Worm (Caenorhabditis elegans) whole organism, L1 larva: ENCODE measurements around the gene F47C12.8.

Experiments used
- C34B4.2 ChIP-seq: sonication (generic microtip); optimal IDR thresholded peaks from 2 replicates; lab custom pipeline; 2017; ENCODE audit warnings: mild to moderate bottlenecking, missing genetic modification characterization, missing compliant biosample characterization
- aha-1 ChIP-seq: fragments of 150-350 bp; optimal IDR thresholded peaks from 2 replicates; lab custom pipeline; 2014; ENCODE audit warnings: missing biosample characterization, missing genetic modification characterization
- aly-2 ChIP-seq: fragments of 150-350 bp; optimal IDR thresholded peaks from 2 replicates; lab custom pipeline; 2014; ENCODE audit warnings: missing biosample characterization, missing genetic modification characterization
- blmp-1 ChIP-seq: fragments of 150-350 bp; optimal IDR thresholded peaks from 2 replicates; lab custom pipeline; 2014; ENCODE audit warnings: missing biosample characterization, missing genetic modification characterization
- ceh-63 ChIP-seq: fragments of 200-800 bp; sonication (Bioruptor generic); optimal IDR thresholded peaks from 2 replicates; lab custom pipeline; 2018; ENCODE audit warnings: mild to moderate bottlenecking, missing genetic modification characterization, missing compliant biosample characterization
- ceh-82 ChIP-seq, 3 experiments: fragments of 150-350 bp in 1 of 3; sonication (generic microtip) in 2 of 3; optimal IDR thresholded peaks; 2 replicates each; lab custom pipeline; 2014 to 2017; ENCODE audit warnings: missing biosample characterization in 3 of 3, missing genetic modification characterization in 3 of 3
- ceh-90 ChIP-seq: sonication (generic microtip); optimal IDR thresholded peaks from 2 replicates; lab custom pipeline; 2016; ENCODE audit warnings: missing genetic modification characterization, missing compliant biosample characterization
- dsc-1 ChIP-seq: sonication (generic microtip); optimal IDR thresholded peaks from 2 replicates; lab custom pipeline; 2016; ENCODE audit warnings: mild to moderate bottlenecking, missing genetic modification characterization, missing compliant biosample characterization
- efl-1 ChIP-seq, 4 experiments: fragments of 150-350 bp; optimal IDR thresholded peaks in 3 of 4; peaks in 1 of 4; 1 replicate in 1 of 4; 2 replicates in 3 of 4; lab custom pipeline; 2014; ENCODE audit warnings: missing biosample characterization in 2 of 4, missing genetic modification characterization in 2 of 4, missing genetic modification reagents in 2 of 4
- egl-27 ChIP-seq, 2 experiments: fragments of 150-350 bp in 1 of 2; sonication (generic microtip); optimal IDR thresholded peaks; 3 replicates each; lab custom pipeline; 2017 to 2018; ENCODE audit warnings: missing biosample characterization in 2 of 2, missing genetic modification characterization in 2 of 2, missing genetic modification reagents in 2 of 2
- fkh-4 ChIP-seq: sonication (generic microtip); optimal IDR thresholded peaks from 2 replicates; lab custom pipeline; 2016; ENCODE audit warnings: missing compliant biosample characterization, missing genetic modification characterization, borderline replicate concordance
- fos-1 ChIP-seq: fragments of 150-350 bp; optimal IDR thresholded peaks from 2 replicates; lab custom pipeline; 2014; ENCODE audit warnings: missing biosample characterization, missing genetic modification characterization
- hlh-17 ChIP-seq: fragments of 200-800 bp; sonication (Bioruptor generic); optimal IDR thresholded peaks from 2 replicates; lab custom pipeline; 2018; ENCODE audit warnings: missing genetic modification characterization, mild to moderate bottlenecking, missing compliant biosample characterization, moderate library complexity, borderline replicate concordance
- irx-1 ChIP-seq: sonication (generic microtip); optimal IDR thresholded peaks from 2 replicates; lab custom pipeline; 2016; ENCODE audit warnings: missing genetic modification characterization, missing compliant biosample characterization
- lin-13 ChIP-seq: fragments of 150-350 bp; optimal IDR thresholded peaks from 2 replicates; lab custom pipeline; 2014; ENCODE audit warnings: missing biosample characterization, missing genetic modification reagents, missing genetic modification characterization
- lin-14 ChIP-seq: fragments of 200-800 bp; sonication (Bioruptor generic); optimal IDR thresholded peaks from 2 replicates; lab custom pipeline; 2018; ENCODE audit warnings: mild to moderate bottlenecking, missing genetic modification characterization, moderate library complexity, missing compliant biosample characterization
- lin-35 ChIP-seq, 2 experiments: fragments of 150-350 bp; optimal IDR thresholded peaks; 2 replicates each; lab custom pipeline; 2014; ENCODE audit warnings: missing biosample characterization in 2 of 2, missing genetic modification characterization in 2 of 2, missing genetic modification reagents in 2 of 2
- lsy-2 ChIP-seq, 2 experiments: fragments of 150-350 bp; optimal IDR thresholded peaks; 2 replicates each; lab custom pipeline; 2014; ENCODE audit warnings: missing biosample characterization in 2 of 2, missing genetic modification characterization in 2 of 2
- nhr-11 ChIP-seq: fragments of 150-350 bp; optimal IDR thresholded peaks from 2 replicates; lab custom pipeline; 2014; ENCODE audit warnings: missing biosample characterization, missing genetic modification characterization
- nhr-12 ChIP-seq: sonication (generic microtip); optimal IDR thresholded peaks from 2 replicates; lab custom pipeline; 2017; ENCODE audit warnings: missing biosample characterization, missing genetic modification characterization
- nhr-19 ChIP-seq: fragments of 200-800 bp; sonication (Bioruptor generic); conservative IDR thresholded peaks from 2 replicates; pipeline ENCODE4 v1.3.6; 2022; ENCODE audit warnings: missing genetic modification characterization, missing compliant biosample characterization
- nhr-28 ChIP-seq: fragments of 150-350 bp; optimal IDR thresholded peaks from 2 replicates; lab custom pipeline; 2014; ENCODE audit warnings: missing biosample characterization, missing genetic modification characterization
- nhr-71 ChIP-seq: sonication (generic microtip); optimal IDR thresholded peaks from 2 replicates; lab custom pipeline; 2016; ENCODE audit warnings: mild to moderate bottlenecking, missing genetic modification characterization, moderate library complexity, missing compliant biosample characterization
- nhr-76 ChIP-seq: sonication (generic microtip); optimal IDR thresholded peaks from 2 replicates; lab custom pipeline; 2017; ENCODE audit warnings: missing biosample characterization, missing genetic modification characterization
- nhr-85 ChIP-seq: sonication (generic microtip); peaks from one replicate; lab custom pipeline; 2016; ENCODE audit warnings: missing genetic modification characterization, inconsistent platforms, missing compliant biosample characterization
- pag-3 ChIP-seq: sonication (generic microtip); optimal IDR thresholded peaks from 2 replicates; lab custom pipeline; 2017; ENCODE audit warnings: missing genetic modification characterization, mild to moderate bottlenecking, missing compliant biosample characterization, antibody characterized with exemption, borderline replicate concordance; ENCODE audit not compliant: insufficient read depth
- pax-3 ChIP-seq: fragments of 200-800 bp; sonication (Bioruptor generic); optimal IDR thresholded peaks from 2 replicates; lab custom pipeline; 2018; ENCODE audit warnings: mild to moderate bottlenecking, missing genetic modification characterization, moderate library complexity, missing compliant biosample characterization
- rnt-1 ChIP-seq: sonication (generic microtip); optimal IDR thresholded peaks from 2 replicates; lab custom pipeline; 2016; ENCODE audit warnings: mild to moderate bottlenecking, missing genetic modification characterization, moderate library complexity, missing compliant biosample characterization
- snpc-4 ChIP-seq: fragments of 150-350 bp; optimal IDR thresholded peaks from 2 replicates; lab custom pipeline; 2014; ENCODE audit warnings: missing biosample characterization, missing genetic modification characterization
- snu-23 ChIP-seq: sonication (generic microtip); optimal IDR thresholded peaks from 2 replicates; lab custom pipeline; 2016; ENCODE audit warnings: missing genetic modification characterization, missing compliant biosample characterization
- tbx-2 ChIP-seq: sonication (generic microtip); optimal IDR thresholded peaks from 2 replicates; lab custom pipeline; 2016; ENCODE audit warnings: missing genetic modification characterization, missing compliant biosample characterization
- unc-98 ChIP-seq: fragments of 200-800 bp; sonication (Bioruptor generic); IDR thresholded peaks from 2 replicates; pipeline ENCODE4 v1.3.6; 2022; ENCODE audit warnings: missing genetic modification characterization, missing compliant biosample characterization
- vab-15 ChIP-seq: sonication (generic microtip); optimal IDR thresholded peaks from 2 replicates; lab custom pipeline; 2017; ENCODE audit warnings: missing genotype, mild to moderate bottlenecking, missing genetic modification characterization, missing compliant biosample characterization
- ztf-11 ChIP-seq, 2 experiments: sonication (generic microtip); optimal IDR thresholded peaks; 2 replicates each; lab custom pipeline; 2016 to 2017; ENCODE audit warnings: missing genetic modification characterization in 2 of 2, missing biosample characterization in 1 of 2, missing compliant biosample characterization in 1 of 2

Gene F47C12.8

DNA sequence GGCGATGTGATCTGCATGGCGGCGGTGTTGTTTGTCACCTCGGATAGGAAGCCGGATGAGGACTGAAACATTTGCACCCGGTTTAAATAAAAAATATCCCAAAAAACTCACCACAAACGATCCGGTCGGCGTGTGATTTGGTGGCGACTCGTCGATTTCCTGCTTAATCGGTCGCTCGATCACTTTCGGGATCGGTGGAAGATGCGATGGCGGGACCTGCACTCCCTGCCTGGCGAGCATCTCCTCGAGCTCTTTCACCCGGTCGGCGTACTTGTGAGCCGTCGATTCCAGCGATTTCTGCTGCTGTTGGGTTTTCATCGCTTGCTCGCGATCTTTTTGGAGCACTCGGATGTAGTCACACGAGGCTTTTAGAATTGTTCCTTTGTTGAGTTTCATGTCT lies 18.3 kb upstream of the F47C12.8 start:
- TF ChIP-seq fkh-4 (tag; lab: Kevin White, UChicago) = no peak
- TF ChIP-seq nhr-76 (tag; lab: Kevin White, UChicago) = no peak
- no peak for TF ChIP-seq nhr-28 (tag; lab: Kevin White, UChicago)
- no peak for TF ChIP-seq snu-23
- no peak for TF ChIP-seq rnt-1
- TF ChIP-seq unc-98 = no peak
- no peak for TF ChIP-seq lsy-2 (tag; optimal IDR thresholded peaks at IDR 0.05; lab: Kevin White, UChicago)
- TF ChIP-seq nhr-11 (tag; lab: Kevin White, UChicago) = no peak
- no peak for TF ChIP-seq snpc-4
- no peak for TF ChIP-seq pag-3 (tag; lab: Kevin White, UChicago)
- TF ChIP-seq vab-15 (tag; lab: Kevin White, UChicago) = no peak
- TF ChIP-seq ztf-11 (tag; optimal IDR thresholded peaks at IDR 0.05; lab: Kevin White, UChicago) = no peak
- no peak for TF ChIP-seq C34B4.2 (tag; lab: Kevin White, UChicago)
- no peak for TF ChIP-seq dsc-1 (tag; lab: Kevin White, UChicago)

DNA sequence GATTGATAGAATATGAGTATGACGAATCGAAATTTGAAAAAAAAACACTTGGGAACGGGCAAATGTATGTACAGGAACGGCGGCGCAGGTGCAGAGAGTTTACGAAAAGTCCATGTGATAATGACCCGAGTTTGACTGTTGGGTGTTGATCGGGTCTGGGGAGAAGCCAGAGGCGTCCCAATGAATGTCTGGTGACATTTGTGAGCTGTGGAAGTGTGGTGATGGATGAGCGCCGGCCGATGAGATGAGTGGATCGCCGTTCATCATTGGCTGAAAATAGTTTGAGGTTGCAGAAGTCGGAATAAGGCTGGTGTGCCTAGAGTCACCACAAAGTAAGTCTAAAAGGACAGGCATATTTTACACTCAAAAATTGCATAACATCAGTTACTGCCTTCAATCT lies 17.2 kb upstream of the F47C12.8 start:
- TF ChIP-seq nhr-85 (tag; lab: Kevin White, UChicago) (peak; percentile 42), egl-27 (tag; optimal IDR thresholded peaks at IDR 0.05; lab: Kevin White, UChicago) (no peak), pax-3 (no peak)

DNA sequence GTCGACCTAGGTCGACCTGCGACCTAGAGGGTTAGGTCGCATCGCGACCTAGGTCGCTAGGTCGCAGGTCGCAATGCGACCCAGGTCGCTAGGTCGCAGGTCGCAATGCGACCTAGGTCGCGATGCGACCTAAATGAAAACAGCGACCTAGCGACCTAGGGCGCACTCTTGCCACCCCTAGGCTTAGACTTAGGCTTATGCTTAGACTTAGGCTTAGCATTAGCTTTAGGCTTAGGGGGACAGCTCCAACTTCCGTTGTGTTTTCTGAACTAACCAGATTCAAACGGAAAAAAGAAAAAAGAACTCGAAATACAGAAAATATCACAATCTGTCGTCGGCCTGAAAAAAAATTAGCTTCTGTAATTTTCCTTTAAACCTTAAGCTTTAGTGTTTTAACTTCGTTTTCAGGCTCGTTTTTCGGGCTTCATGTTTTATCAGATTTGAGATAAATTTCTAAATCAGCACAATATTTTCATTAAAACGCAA lies 16.0 kb upstream of the F47C12.8 start:
- TF ChIP-seq lin-13 (GFP tag; lab: Kevin White, UChicago) = peak; percentile 32
- peak; percentile 73 for TF ChIP-seq aly-2 (tag; lab: Kevin White, UChicago)
- TF ChIP-seq nhr-19 = peak; percentile 29
- peak; percentile 22 for TF ChIP-seq nhr-71
- peak; percentile 78 for TF ChIP-seq nhr-85 (tag; lab: Kevin White, UChicago)
- TF ChIP-seq ceh-90 (tag; lab: Kevin White, UChicago) = no peak
- TF ChIP-seq hlh-17 (GFP tag; lab: Kevin White, UChicago) = no peak
- peak; percentile 1 for TF ChIP-seq rnt-1

DNA sequence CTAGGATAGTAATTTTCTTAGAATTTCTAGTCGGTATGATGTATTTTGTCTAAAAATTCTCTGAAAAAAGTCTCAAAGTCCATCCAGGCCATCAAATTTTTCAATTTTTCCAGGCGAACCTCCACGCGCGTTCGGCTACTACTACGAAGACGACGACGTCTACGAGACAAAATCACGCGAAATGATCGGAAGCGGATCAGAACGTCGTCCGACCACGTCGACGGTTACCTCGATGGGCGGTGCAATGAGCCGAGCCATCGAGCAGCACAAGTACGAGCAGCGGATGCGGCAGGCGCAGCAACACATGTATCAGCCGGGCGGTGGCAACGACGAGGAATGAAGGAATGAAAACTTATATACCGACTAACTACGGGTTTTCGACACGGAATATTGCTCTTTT lies 15.2 kb upstream of the F47C12.8 start:
- TF ChIP-seq dsc-1 (tag; lab: Kevin White, UChicago) (no peak), nhr-19 (no peak), ceh-63 (no peak), fos-1 (no peak)

DNA sequence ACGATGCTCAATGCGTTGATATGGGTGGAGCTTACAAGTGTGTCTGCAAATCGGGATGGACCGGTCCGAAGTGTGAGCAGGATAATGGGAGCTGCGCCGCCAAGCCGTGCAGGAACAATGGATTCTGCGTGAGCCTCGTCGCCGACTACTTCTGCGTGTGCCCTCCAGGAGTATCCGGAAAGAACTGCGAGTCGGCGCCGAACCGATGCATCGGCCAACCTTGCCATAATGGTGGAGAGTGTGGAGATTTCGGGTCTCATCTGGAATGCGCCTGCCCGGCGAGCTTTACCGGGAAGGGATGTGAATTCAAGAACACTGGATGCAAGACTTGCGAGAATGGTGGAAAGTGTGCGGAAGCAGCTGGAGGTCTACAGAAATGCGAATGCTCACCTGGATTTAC lies 11.5 kb upstream of the F47C12.8 start:
- TF ChIP-seq efl-1 (optimal IDR thresholded peaks at IDR 0.05; lab: Kevin White, UChicago) (no peak), efl-1 (GFP tag; optimal IDR thresholded peaks at IDR 0.05 in 1 of 2; lab: Kevin White, UChicago) (peak in 1 of 2 experiments; percentile 12), ceh-82 (tag; optimal IDR thresholded peaks at IDR 0.05; lab: Kevin White, UChicago) (no peak)

DNA sequence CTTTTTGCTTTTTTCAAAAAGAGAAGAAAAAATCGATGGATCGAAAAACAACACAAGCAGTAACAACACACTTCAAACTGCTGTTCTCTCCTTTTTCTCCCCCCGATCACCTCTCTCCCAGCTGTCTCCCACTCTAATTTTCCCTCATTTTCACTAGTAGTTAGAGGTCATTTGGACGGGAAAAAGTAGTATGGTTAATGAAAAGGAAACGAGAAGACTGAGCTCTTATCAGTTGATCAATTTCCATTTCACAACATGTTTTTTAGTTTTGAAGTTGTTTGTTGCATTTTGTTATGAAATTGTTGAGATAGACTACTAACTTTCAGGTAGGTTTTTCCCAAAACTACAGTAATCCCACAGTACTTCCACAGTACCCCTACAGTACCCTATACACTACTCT lies 10.0 kb upstream of the F47C12.8 start:
- TF ChIP-seq irx-1 (tag; lab: Kevin White, UChicago) = no peak
- no peak for TF ChIP-seq tbx-2 (tag; lab: Kevin White, UChicago)
- peak; percentile 95 for TF ChIP-seq blmp-1 (tag; lab: Kevin White, UChicago)
- TF ChIP-seq lin-35 (GFP tag; optimal IDR thresholded peaks at IDR 0.05; lab: Kevin White, UChicago) = no peak
- no peak for TF ChIP-seq aha-1 (tag; lab: Kevin White, UChicago)
- no peak for TF ChIP-seq nhr-12 (tag; lab: Kevin White, UChicago)
- TF ChIP-seq lin-14 (GFP tag; lab: Kevin White, UChicago) = peak; percentile 34
- no peak for TF ChIP-seq efl-1 (optimal IDR thresholded peaks at IDR 0.05; lab: Kevin White, UChicago)
- peak in 1 of 2 experiments; percentile 1 for TF ChIP-seq efl-1 (GFP tag; optimal IDR thresholded peaks at IDR 0.05 in 1 of 2; lab: Kevin White, UChicago)
